Worm (Caenorhabditis elegans) whole organism, late embryonic: ENCODE measurements around the gene Y51H4A.24.

Experiments used
- K02D7.2 ChIP-seq: sonication (generic microtip); optimal IDR thresholded peaks from 2 replicates; lab custom pipeline; 2017; ENCODE audit warnings: mild to moderate bottlenecking, missing genetic modification characterization, missing compliant biosample characterization
- K09A11.1 ChIP-seq: sonication (generic microtip); optimal IDR thresholded peaks from 2 replicates; lab custom pipeline; 2017; ENCODE audit warnings: antibody characterized with exemption, mild to moderate bottlenecking, missing genetic modification characterization, missing compliant biosample characterization; ENCODE audit not compliant: insufficient read depth
- ahr-1 ChIP-seq: sonication (generic microtip); optimal IDR thresholded peaks from 2 replicates; lab custom pipeline; 2016; ENCODE audit warnings: missing genetic modification characterization, missing compliant biosample characterization
- ama-1 ChIP-seq: fragments of 150-350 bp; optimal IDR thresholded peaks from 2 replicates; lab custom pipeline; 2014
- ceh-2 ChIP-seq: sonication (generic microtip); optimal IDR thresholded peaks from 2 replicates; lab custom pipeline; 2016; ENCODE audit warnings: missing genotype, missing genetic modification characterization, missing compliant biosample characterization
- ceh-45 ChIP-seq: fragments of 200-800 bp; sonication (Bioruptor generic); IDR thresholded peaks from 2 replicates; pipeline ENCODE4 v1.3.6; 2022; ENCODE audit warnings: missing genetic modification reagents, missing genetic modification characterization, missing compliant biosample characterization
- ceh-48 ChIP-seq: sonication (generic microtip); optimal IDR thresholded peaks from 2 replicates; lab custom pipeline; 2016; ENCODE audit warnings: missing genetic modification characterization, inconsistent platforms, missing compliant biosample characterization
- ceh-9 ChIP-seq: sonication (generic microtip); optimal IDR thresholded peaks from 2 replicates; lab custom pipeline; 2016; ENCODE audit warnings: mild to moderate bottlenecking, missing genetic modification characterization, inconsistent platforms, missing compliant biosample characterization
- che-1 ChIP-seq: sonication (generic microtip); optimal IDR thresholded peaks from 2 replicates; lab custom pipeline; 2016; ENCODE audit warnings: mild to moderate bottlenecking, missing genetic modification characterization, missing compliant biosample characterization
- elt-2 ChIP-seq: sonication (generic microtip); optimal IDR thresholded peaks from 2 replicates; lab custom pipeline; 2016; ENCODE audit warnings: missing genetic modification reagents, missing genetic modification characterization, missing compliant biosample characterization
- elt-4 ChIP-seq: sonication (generic microtip); optimal IDR thresholded peaks from 2 replicates; lab custom pipeline; 2016; ENCODE audit warnings: missing genetic modification characterization, missing compliant biosample characterization
- fax-1 ChIP-seq: sonication (generic microtip); optimal IDR thresholded peaks from 2 replicates; lab custom pipeline; 2016; ENCODE audit warnings: missing genotype, missing genetic modification characterization, missing compliant biosample characterization
- hlh-15 ChIP-seq: sonication (generic microtip); optimal IDR thresholded peaks from 2 replicates; lab custom pipeline; 2016; ENCODE audit warnings: missing genetic modification characterization, missing compliant biosample characterization
- lim-6 ChIP-seq: sonication (generic microtip); optimal IDR thresholded peaks from 2 replicates; lab custom pipeline; 2016; ENCODE audit warnings: missing genetic modification characterization, missing compliant biosample characterization
- mec-3 ChIP-seq: sonication (generic microtip); optimal IDR thresholded peaks from 2 replicates; lab custom pipeline; 2016; ENCODE audit warnings: borderline replicate concordance, missing genetic modification characterization, missing compliant biosample characterization
- nhr-11 ChIP-seq: fragments of 150-350 bp; optimal IDR thresholded peaks from 2 replicates; lab custom pipeline; 2014; ENCODE audit warnings: missing biosample characterization, missing genetic modification characterization
- nhr-232 ChIP-seq: sonication (generic microtip); optimal IDR thresholded peaks from 2 replicates; lab custom pipeline; 2016; ENCODE audit warnings: missing genetic modification characterization, missing compliant biosample characterization
- pag-3 ChIP-seq: sonication (generic microtip); optimal IDR thresholded peaks from 2 replicates; lab custom pipeline; 2016; ENCODE audit warnings: missing compliant biosample characterization, missing genetic modification characterization, borderline replicate concordance
- pha-2 ChIP-seq: sonication (generic microtip); optimal IDR thresholded peaks from 2 replicates; lab custom pipeline; 2017; ENCODE audit warnings: mild to moderate bottlenecking, missing genetic modification characterization, missing compliant biosample characterization
- pqm-1 ChIP-seq: sonication (generic microtip); optimal IDR thresholded peaks from 2 replicates; lab custom pipeline; 2016; ENCODE audit warnings: missing genetic modification characterization, missing compliant biosample characterization
- pros-1 ChIP-seq: fragments of 150-350 bp; optimal IDR thresholded peaks from 2 replicates; lab custom pipeline; 2014; ENCODE audit warnings: missing biosample characterization, missing genetic modification reagents, missing genetic modification characterization
- ref-2 ChIP-seq: sonication (generic microtip); optimal IDR thresholded peaks from 2 replicates; lab custom pipeline; 2016; ENCODE audit warnings: missing genetic modification characterization, missing compliant biosample characterization
- rnt-1 ChIP-seq: sonication (generic microtip); optimal IDR thresholded peaks from 2 replicates; lab custom pipeline; 2016; ENCODE audit warnings: missing genetic modification characterization, missing compliant biosample characterization
- unc-86 ChIP-seq: sonication (generic microtip); optimal IDR thresholded peaks from 2 replicates; lab custom pipeline; 2016; ENCODE audit warnings: missing genetic modification characterization, missing compliant biosample characterization
- zip-5 ChIP-seq: sonication (generic microtip); optimal IDR thresholded peaks from 2 replicates; lab custom pipeline; 2016; ENCODE audit warnings: missing genetic modification characterization, missing compliant biosample characterization
- ztf-16 ChIP-seq: sonication (generic microtip); optimal IDR thresholded peaks from 2 replicates; lab custom pipeline; 2017; ENCODE audit warnings: missing genetic modification characterization, missing compliant biosample characterization

Y51H4A.24 gene

DNA sequence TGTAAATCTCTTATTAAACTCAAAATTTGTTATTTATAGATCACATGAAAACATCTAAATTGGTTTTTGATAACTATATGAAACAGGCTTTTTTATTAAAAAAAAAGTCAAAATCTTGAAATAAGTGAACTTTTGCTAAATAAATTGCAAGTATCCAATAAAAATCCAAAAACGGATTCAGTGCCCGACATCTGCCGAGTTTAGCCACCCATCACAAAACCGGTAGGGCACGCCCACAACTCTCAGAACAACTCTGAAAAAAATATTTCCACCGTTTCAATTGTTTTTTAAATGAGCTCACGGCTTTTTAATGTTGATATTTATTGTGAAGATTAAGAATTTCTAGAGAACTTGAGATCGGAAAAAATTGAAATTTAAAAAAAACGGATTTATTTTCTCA, 31.0 kb downstream of the Y51H4A.24 start:
- no peak for TF ChIP-seq ahr-1 (tag; lab: Kevin White, UChicago)
- no peak for TF ChIP-seq hlh-15
- TF ChIP-seq ceh-45 (GFP tag; lab: Robert Waterston, UW), result no peak
- no peak for TF ChIP-seq K09A11.1 (tag; lab: Kevin White, UChicago)
- no peak for TF ChIP-seq zip-5 (tag; lab: Kevin White, UChicago)
- no peak for TF ChIP-seq unc-86 (tag; lab: Kevin White, UChicago)
- no peak for TF ChIP-seq nhr-11 (tag; lab: Kevin White, UChicago)
- no peak for TF ChIP-seq elt-2

DNA sequence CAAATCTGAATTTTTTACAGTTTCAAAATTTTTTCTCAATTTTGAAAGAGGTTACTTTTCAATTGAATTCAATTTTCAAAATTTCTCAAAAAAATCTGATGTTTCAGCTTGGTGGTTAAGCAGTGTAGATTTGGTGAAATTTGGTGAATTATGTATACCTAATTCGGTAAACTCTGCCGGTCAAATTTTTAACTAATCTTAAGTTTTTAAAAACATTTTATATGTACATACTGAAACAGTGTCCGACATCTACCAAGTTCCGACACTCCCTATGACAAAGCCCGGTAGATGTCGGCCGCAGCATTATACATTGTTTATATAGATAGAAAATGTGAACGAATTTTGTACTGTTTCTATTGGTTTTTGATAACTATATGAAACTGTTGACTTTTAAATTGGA, 33.7 kb downstream of the Y51H4A.24 start:
- TF ChIP-seq elt-4, result no peak
- no peak for TF ChIP-seq ref-2 (tag; lab: Kevin White, UChicago)
- TF ChIP-seq ama-1, result no peak
- no peak for TF ChIP-seq che-1 (tag; lab: Kevin White, UChicago)
- TF ChIP-seq elt-2, result no peak
- TF ChIP-seq mec-3 (tag; lab: Kevin White, UChicago), result no peak
- no peak for TF ChIP-seq rnt-1
- TF ChIP-seq K02D7.2 (tag; lab: Kevin White, UChicago), result no peak
- no peak for TF ChIP-seq pha-2 (tag; lab: Kevin White, UChicago)
- TF ChIP-seq pqm-1, result no peak
- TF ChIP-seq K09A11.1 (tag; lab: Kevin White, UChicago), result no peak
- no peak for TF ChIP-seq ceh-48 (tag; lab: Kevin White, UChicago)
- no peak for TF ChIP-seq ahr-1 (tag; lab: Kevin White, UChicago)
- no peak for TF ChIP-seq pag-3 (tag; lab: Kevin White, UChicago)
- no peak for TF ChIP-seq lim-6
- no peak for TF ChIP-seq nhr-232
- TF ChIP-seq ceh-9 (tag; lab: Kevin White, UChicago), result no peak
- no peak for TF ChIP-seq ceh-2

DNA sequence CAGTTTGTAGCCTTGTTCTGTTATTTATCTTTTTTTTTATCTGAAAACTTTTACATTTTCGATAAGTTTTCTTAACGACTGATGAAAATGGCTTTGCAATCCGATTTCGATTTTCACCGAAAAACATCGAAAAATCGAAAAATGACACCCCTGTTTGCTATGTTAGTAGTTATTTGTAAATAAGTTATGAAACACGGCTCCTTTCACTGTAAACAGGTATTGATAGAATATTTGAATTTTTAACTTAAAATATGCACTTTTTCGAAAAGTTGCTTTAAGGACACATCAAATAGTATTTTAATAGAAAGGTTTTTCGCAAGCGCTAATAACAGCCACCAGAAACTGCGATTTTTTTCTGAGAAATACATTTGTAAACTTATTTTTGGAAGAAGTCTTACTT, 44.2 kb downstream of the Y51H4A.24 start:
- TF ChIP-seq ahr-1 (tag; lab: Kevin White, UChicago), result no peak

ce11 chrIV:16694567-16694966, 46.1 kb downstream of the Y51H4A.24 start, which contains the start of gene Y51H4A.941:
Gene Y51H4A.941, minus strand, starts transcription at chrIV:16694667.
- TF ChIP-seq pros-1 (tag; lab: Kevin White, UChicago), result no peak
- no peak for TF ChIP-seq ztf-16 (tag; lab: Kevin White, UChicago)
- TF ChIP-seq lim-6, result no peak
- TF ChIP-seq fax-1, result no peak
